Fruit fly (Drosophila melanogaster): ENCODE results near the gene CG10650.

Gene CG10650

DNA sequence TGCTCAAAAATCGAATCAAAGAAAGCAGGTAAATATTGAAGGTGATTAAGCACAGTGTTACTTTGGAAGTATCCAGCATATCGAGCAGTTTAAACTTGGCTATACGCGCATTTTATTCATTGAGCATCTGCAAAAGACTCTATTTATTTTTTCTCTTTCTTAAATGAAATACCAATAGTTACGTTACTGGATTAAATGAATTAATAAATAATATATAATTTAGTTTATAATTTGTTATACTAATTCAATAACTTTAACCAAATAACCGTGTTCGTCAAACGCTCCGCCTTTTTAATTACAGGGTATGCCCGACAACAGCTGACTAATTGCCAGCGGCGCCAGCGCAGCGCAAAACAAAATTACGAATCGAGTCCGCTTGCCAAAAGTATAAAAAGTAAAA, 28.9 kb downstream of the CG10650 start (continued):
- peak; percentile 42; the same call in 1 of the 2 replicates for TF ChIP-seq Xrp1 (GFP tag; IDR thresholded peaks at IDR 0.05)
- TF ChIP-seq ro (GFP tag; IDR thresholded peaks at IDR 0.05) = no peak
- TF ChIP-seq MBD-R2 (GFP tag; IDR thresholded peaks at IDR 0.05) = peak; percentile 29; the same call in 1 of the 2 replicates
- TF ChIP-seq CG18599 (GFP tag; optimal IDR thresholded peaks at IDR 0.05) = peak; percentile 86
- peak; percentile 75 for TF ChIP-seq Atf6 (GFP tag; IDR thresholded peaks at IDR 0.05)
- TF ChIP-seq lbe (GFP tag; optimal IDR thresholded peaks at IDR 0.05) = peak; percentile 51
- TF ChIP-seq Dek (tag; optimal IDR thresholded peaks at IDR 0.05) = peak; percentile 34
- peak; percentile 55; the same call in 1 of the 2 replicates for TF ChIP-seq Drgx (GFP tag; IDR thresholded peaks at IDR 0.05)
- TF ChIP-seq gcm (GFP tag; optimal IDR thresholded peaks at IDR 0.05) = no peak
- peak; percentile 60 for TF ChIP-seq CG3847 (GFP tag; IDR thresholded peaks at IDR 0.05)
- peak; percentile 70 for TF ChIP-seq CG9932 (GFP tag; IDR thresholded peaks at IDR 0.05)
- TF ChIP-seq CG10543 (GFP tag; optimal IDR thresholded peaks at IDR 0.05) = peak; percentile 40
- TF ChIP-seq lilli (GFP tag; optimal IDR thresholded peaks at IDR 0.05) = peak; percentile 5
- TF ChIP-seq CG43689 (GFP tag; IDR thresholded peaks at IDR 0.05) = no peak
- TF ChIP-seq gsb (GFP tag; IDR thresholded peaks at IDR 0.05) = peak; percentile 23; the same call in 1 of the 2 replicates
- TF ChIP-seq pfk (GFP tag; optimal IDR thresholded peaks at IDR 0.05) = no peak
- peak; percentile 19; the same call in 1 of the 3 replicates for TF ChIP-seq CG34422 (GFP tag; IDR thresholded peaks at IDR 0.05)
- TF ChIP-seq CG6683 (GFP tag; optimal IDR thresholded peaks at IDR 0.05) = peak; percentile 37
- TF ChIP-seq Gug (GFP tag; IDR thresholded peaks at IDR 0.05) = peak; percentile 14; the same call in 1 of the 4 replicates
- peak; percentile 23 for TF ChIP-seq exex (tag; optimal IDR thresholded peaks at IDR 0.05)
- no peak for TF ChIP-seq pan (optimal IDR thresholded peaks at IDR 0.05)
- TF ChIP-seq pan (GFP tag; optimal IDR thresholded peaks at IDR 0.05 in 1 of 2, IDR thresholded peaks at IDR 0.05 in 1 of 2) = peak in 1 of 2 experiments; percentile 74
- TF ChIP-seq CG12391 (tag; optimal IDR thresholded peaks at IDR 0.05) = peak; percentile 47
- peak; percentile 29 for TF ChIP-seq bcd (GFP tag; optimal IDR thresholded peaks at IDR 0.05)
- TF ChIP-seq mld (GFP tag; IDR thresholded peaks at IDR 0.05; ENCODE audit: partially characterized antibody) = no peak
- peak; percentile 64; the same call in 2 of the 3 replicates for TF ChIP-seq dysf (GFP tag; IDR thresholded peaks at IDR 0.05)
- no peak for TF ChIP-seq CG16813 (GFP tag; IDR thresholded peaks at IDR 0.05; ENCODE audit: partially characterized antibody)
- TF ChIP-seq zf30C (GFP tag; optimal IDR thresholded peaks at IDR 0.05) = no peak
- peak in 1 of 2 experiments; percentile 47 for TF ChIP-seq Hr51 (GFP tag; optimal IDR thresholded peaks at IDR 0.05)
- peak; percentile 62 for TF ChIP-seq CG31224 (GFP tag; IDR thresholded peaks at IDR 0.05)
- TF ChIP-seq CG8478 (optimal IDR thresholded peaks at IDR 0.05) = no peak
- peak; percentile 3 for TF ChIP-seq CG30403 (GFP tag; optimal IDR thresholded peaks at IDR 0.05)
- TF ChIP-seq CG3995 (GFP tag; optimal IDR thresholded peaks at IDR 0.05) = no peak
- peak; percentile 55 for TF ChIP-seq CG7372 (GFP tag; IDR thresholded peaks at IDR 0.05)
- TF ChIP-seq amos (GFP tag; IDR thresholded peaks at IDR 0.05; ENCODE audit: partially characterized antibody) = no peak
- peak; percentile 40; the same call in 1 of the 2 replicates for TF ChIP-seq danr (GFP tag; IDR thresholded peaks at IDR 0.05)
- TF ChIP-seq CG9215 (GFP tag; IDR thresholded peaks at IDR 0.05) = peak; percentile 71
- TF ChIP-seq CG13424 (tag; optimal IDR thresholded peaks at IDR 0.05) = peak; percentile 19
- peak; percentile 57 for TF ChIP-seq HHEX (GFP tag; optimal IDR thresholded peaks at IDR 0.05)
- TF ChIP-seq Doc2 (GFP tag; IDR thresholded peaks at IDR 0.05) = no peak
- no peak for TF ChIP-seq Hmr (GFP tag; optimal IDR thresholded peaks at IDR 0.05)
- no peak for TF ChIP-seq YL-1 (GFP tag; optimal IDR thresholded peaks at IDR 0.05)
- TF ChIP-seq Ravus (GFP tag; IDR thresholded peaks at IDR 0.05) = peak; percentile 27
- TF ChIP-seq Rfx (GFP tag; IDR thresholded peaks at IDR 0.05) = peak; percentile 75
- no peak for TF ChIP-seq CHES-1-like (GFP tag; optimal IDR thresholded peaks at IDR 0.05)
- TF ChIP-seq B-H2 (GFP tag; optimal IDR thresholded peaks at IDR 0.05) = peak; percentile 21
- peak; percentile 26 for TF ChIP-seq Sox100B (GFP tag; optimal IDR thresholded peaks at IDR 0.05)
- peak; percentile 52 for TF ChIP-seq BtbVII (GFP tag; optimal IDR thresholded peaks at IDR 0.05)
- TF ChIP-seq repo (GFP tag; optimal IDR thresholded peaks at IDR 0.05) = no peak
- no peak for TF ChIP-seq Tbp (GFP tag; optimal IDR thresholded peaks at IDR 0.05)
- peak; percentile 19 for TF ChIP-seq CG10274 (GFP tag; optimal IDR thresholded peaks at IDR 0.05)

All from whole organism, embryonic.